Fruit fly (Drosophila melanogaster) whole organism, embryonic: ENCODE measurements around the gene ZnT77C.

Experiments used
- BEAF-32 ChIP-seq: fragments of 200-800 bp; sonication (Bioruptor generic); optimal IDR thresholded peaks from 3 replicates; lab custom pipeline; 2017; ENCODE audit warnings: missing biosample characterization, missing genetic modification characterization, mild to moderate bottlenecking, moderate library complexity, missing genetic modification reagents
- BtbVII ChIP-seq: fragments of 200-800 bp; sonication (Bioruptor generic); optimal IDR thresholded peaks from 3 replicates; lab custom pipeline; 2017; ENCODE audit warnings: missing biosample characterization, mild to moderate bottlenecking, missing genetic modification characterization
- CG1024 ChIP-seq: fragments of 200-800 bp; sonication (Bioruptor generic); IDR thresholded peaks from 2 replicates; pipeline ENCODE4 v1.3.6; 2022; ENCODE audit warnings: missing biosample characterization, missing genetic modification characterization
- CG10979 ChIP-seq: fragments of 200-800 bp; sonication (Bioruptor generic); optimal IDR thresholded peaks from 2 replicates; lab custom pipeline; 2018; ENCODE audit warnings: missing biosample characterization, mild to moderate bottlenecking, missing genetic modification characterization, moderate library complexity
- CG12155 ChIP-seq: fragments of 200-800 bp; sonication (Bioruptor generic); optimal IDR thresholded peaks from 3 replicates; lab custom pipeline; 2016; ENCODE audit warnings: missing biosample characterization, missing genetic modification characterization
- CG1233 ChIP-seq: fragments of 200-800 bp; sonication (Bioruptor generic); optimal IDR thresholded peaks from 4 replicates; lab custom pipeline; 2018; ENCODE audit warnings: missing biosample characterization, mild to moderate bottlenecking, missing genetic modification characterization
- CG14860 ChIP-seq: fragments of 200-800 bp; sonication (Bioruptor generic); IDR thresholded peaks from 3 replicates; pipeline ENCODE4 v1.3.6; 2022; ENCODE audit warnings: missing biosample characterization, missing genetic modification characterization; ENCODE audit not compliant: partially characterized antibody
- CG15514 ChIP-seq: fragments of 200-800 bp; sonication (Bioruptor generic); optimal IDR thresholded peaks from 3 replicates; lab custom pipeline; 2017; ENCODE audit warnings: missing biosample characterization, missing genetic modification characterization, mild to moderate bottlenecking, moderate library complexity, missing genetic modification reagents
- CG18476 ChIP-seq: fragments of 200-800 bp; sonication (Bioruptor generic); optimal IDR thresholded peaks from 2 replicates; lab custom pipeline; 2016; ENCODE audit warnings: missing biosample characterization, mild to moderate bottlenecking, missing genetic modification characterization
- CG18619 ChIP-seq: fragments of 200-800 bp; sonication (Bioruptor generic); optimal IDR thresholded peaks from 3 replicates; lab custom pipeline; 2017; ENCODE audit warnings: missing biosample characterization, mild to moderate bottlenecking, missing genetic modification characterization
- CG2129 ChIP-seq: fragments of 200-800 bp; sonication (Bioruptor generic); IDR thresholded peaks from 2 replicates; pipeline ENCODE4 v1.3.6; 2022; ENCODE audit warnings: missing biosample characterization, missing genetic modification characterization; ENCODE audit not compliant: partially characterized antibody
- CG32532 ChIP-seq: fragments of 200-800 bp; sonication (Bioruptor generic); IDR thresholded peaks from 2 replicates; pipeline ENCODE4 v1.3.6; 2022; ENCODE audit warnings: missing biosample characterization, missing genetic modification characterization
- CG32767 ChIP-seq: fragments of 200-800 bp; sonication (Bioruptor generic); IDR thresholded peaks from 2 replicates; pipeline ENCODE4 v1.3.6; 2022; ENCODE audit warnings: missing biosample characterization, missing genetic modification characterization
- CG4328 ChIP-seq: fragments of 200-800 bp; sonication (Bioruptor generic); optimal IDR thresholded peaks from 3 replicates; lab custom pipeline; 2017; ENCODE audit warnings: missing biosample characterization, missing genetic modification reagents, missing genetic modification characterization
- CG6683 ChIP-seq: fragments of 200-800 bp; sonication (Bioruptor generic); optimal IDR thresholded peaks from 2 replicates; lab custom pipeline; 2017; ENCODE audit warnings: missing biosample characterization, mild to moderate bottlenecking, missing genetic modification characterization, missing genetic modification reagents
- CG7271 ChIP-seq: fragments of 200-800 bp; sonication (Bioruptor generic); optimal IDR thresholded peaks from 2 replicates; lab custom pipeline; 2018; ENCODE audit warnings: missing biosample characterization, mild to moderate bottlenecking, missing genetic modification characterization, moderate library complexity
- CG7556 ChIP-seq: fragments of 200-800 bp; sonication (Bioruptor generic); optimal IDR thresholded peaks from 2 replicates; lab custom pipeline; 2017; ENCODE audit warnings: missing biosample characterization, mild to moderate bottlenecking, missing genetic modification characterization
- CG8388 ChIP-seq: fragments of 200-800 bp; sonication (Bioruptor generic); optimal IDR thresholded peaks from 2 replicates; lab custom pipeline; 2019; ENCODE audit warnings: missing biosample characterization, mild to moderate bottlenecking, missing genetic modification characterization, moderate library complexity
- CG8765 ChIP-seq: fragments of 200-800 bp; sonication (Bioruptor generic); IDR thresholded peaks from 2 replicates; pipeline ENCODE4 v1.3.6; 2022; ENCODE audit warnings: missing biosample characterization, missing genetic modification characterization
- Dll ChIP-seq: fragments of 200-800 bp; sonication (Bioruptor generic); IDR thresholded peaks from 4 replicates; pipeline ENCODE4 v1.3.6; 2022; ENCODE audit warnings: missing biosample characterization, missing genetic modification characterization; ENCODE audit not compliant: partially characterized antibody
- Fer2 ChIP-seq: fragments of 200-800 bp; sonication (Bioruptor generic); optimal IDR thresholded peaks from 2 replicates; lab custom pipeline; 2018; ENCODE audit warnings: missing biosample characterization, mild to moderate bottlenecking, missing genetic modification characterization, moderate library complexity
- HLHmδ ChIP-seq: fragments of 200-800 bp; sonication (Bioruptor generic); optimal IDR thresholded peaks from 2 replicates; lab custom pipeline; 2018; ENCODE audit warnings: missing biosample characterization, mild to moderate bottlenecking, missing genetic modification characterization, moderate library complexity
- Hr3 ChIP-seq: fragments of 200-800 bp; sonication (Bioruptor generic); optimal IDR thresholded peaks from 3 replicates; lab custom pipeline; 2016; ENCODE audit warnings: missing biosample characterization, missing genetic modification characterization
- Kr ChIP-seq: fragments of 200-800 bp; sonication (Bioruptor generic); optimal IDR thresholded peaks from 2 replicates; lab custom pipeline; 2017; ENCODE audit warnings: missing biosample characterization, mild to moderate bottlenecking, missing genetic modification characterization
- Mrtf ChIP-seq: fragments of 200-800 bp; sonication (Bioruptor generic); IDR thresholded peaks from 3 replicates; pipeline ENCODE4 v1.3.6; 2022; ENCODE audit warnings: missing biosample characterization, missing genetic modification characterization
- Oaz ChIP-seq: fragments of 200-800 bp; sonication (Bioruptor generic); IDR thresholded peaks from 2 replicates; pipeline ENCODE4 v1.3.6; 2022; ENCODE audit warnings: missing biosample characterization, missing genetic modification characterization
- Usf ChIP-seq: fragments of 200-800 bp; sonication (Bioruptor generic); optimal IDR thresholded peaks from 2 replicates; lab custom pipeline; 2017; ENCODE audit warnings: missing genotype, missing biosample characterization, missing genetic modification characterization
- YL-1 ChIP-seq: fragments of 200-800 bp; sonication (Bioruptor generic); optimal IDR thresholded peaks from 3 replicates; lab custom pipeline; 2017; ENCODE audit warnings: missing biosample characterization, mild to moderate bottlenecking, missing genetic modification characterization
- ap ChIP-seq: fragments of 200-800 bp; sonication (Bioruptor generic); IDR thresholded peaks from 2 replicates; pipeline ENCODE4 v1.3.6; 2022; ENCODE audit warnings: missing biosample characterization, missing genetic modification characterization
- cato ChIP-seq: fragments of 200-800 bp; sonication (Bioruptor generic); optimal IDR thresholded peaks from 2 replicates; lab custom pipeline; 2016; ENCODE audit warnings: missing biosample characterization, missing genetic modification characterization, borderline replicate concordance
- caup ChIP-seq: fragments of 200-800 bp; sonication (Bioruptor generic); optimal IDR thresholded peaks from 3 replicates; lab custom pipeline; 2017; ENCODE audit warnings: missing biosample characterization, mild to moderate bottlenecking, missing genetic modification characterization, moderate library complexity; ENCODE audit not compliant: severe bottlenecking
- chif ChIP-seq, 2 experiments: fragments of 200-800 bp; sonication (Bioruptor generic); optimal IDR thresholded peaks; 3 replicates each; lab custom pipeline; 2016; ENCODE audit warnings: missing biosample characterization in 2 of 2, missing genetic modification characterization in 2 of 2
- dan ChIP-seq: fragments of 200-800 bp; sonication (Bioruptor generic); IDR thresholded peaks from 2 replicates; pipeline ENCODE4 v1.3.6; 2022; ENCODE audit warnings: missing biosample characterization, missing genetic modification characterization
- dati ChIP-seq: fragments of 200-800 bp; sonication (Bioruptor generic); IDR thresholded peaks from 2 replicates; pipeline ENCODE4 v1.3.6; 2022; ENCODE audit warnings: missing biosample characterization, missing genetic modification characterization
- dimm ChIP-seq: fragments of 200-800 bp; sonication (Bioruptor generic); IDR thresholded peaks from 2 replicates; pipeline ENCODE4 v1.3.6; 2022; ENCODE audit warnings: missing biosample characterization, missing genetic modification characterization
- dysf ChIP-seq: fragments of 200-800 bp; sonication (Bioruptor generic); IDR thresholded peaks from 3 replicates; pipeline ENCODE4 v1.3.6; 2022; ENCODE audit warnings: missing biosample characterization, missing genetic modification characterization
- eve ChIP-seq, 2 experiments: fragments of >200 bp; optimal IDR thresholded peaks; 2 replicates each; lab custom pipeline; 2017; ENCODE audit warnings: missing biosample characterization in 2 of 2, missing genetic modification characterization in 2 of 2
- exex ChIP-seq: fragments of 200-800 bp; sonication (Bioruptor generic); optimal IDR thresholded peaks from 4 replicates; lab custom pipeline; 2018; ENCODE audit warnings: missing biosample characterization, mild to moderate bottlenecking, missing genetic modification characterization, moderate library complexity
- fd102C ChIP-seq: fragments of 200-800 bp; sonication (Bioruptor generic); optimal IDR thresholded peaks from 2 replicates; lab custom pipeline; 2018; ENCODE audit warnings: missing biosample characterization, mild to moderate bottlenecking, missing genetic modification characterization, moderate library complexity
- ftz-f1 ChIP-seq: fragments of 200-800 bp; sonication (Bioruptor generic); optimal IDR thresholded peaks from 2 replicates; lab custom pipeline; 2016; ENCODE audit warnings: missing biosample characterization, missing genetic modification characterization
- gsb-n ChIP-seq: fragments of 200-800 bp; sonication (Bioruptor generic); optimal IDR thresholded peaks from 3 replicates; lab custom pipeline; 2018; ENCODE audit warnings: missing biosample characterization, mild to moderate bottlenecking, missing genetic modification characterization
- her ChIP-seq: fragments of 200-800 bp; sonication (Bioruptor generic); optimal IDR thresholded peaks from 2 replicates; lab custom pipeline; 2016; ENCODE audit warnings: missing biosample characterization, missing genetic modification characterization
- oc ChIP-seq: fragments of 200-800 bp; sonication (Bioruptor generic); optimal IDR thresholded peaks from 2 replicates; lab custom pipeline; 2018; ENCODE audit warnings: missing biosample characterization, mild to moderate bottlenecking, missing genetic modification characterization, moderate library complexity
- sc ChIP-seq, 3 experiments: fragments of >200 bp in 2 of 3; fragments of 200-800 bp in 1 of 3; sonication (Bioruptor generic) in 1 of 3; optimal IDR thresholded peaks; 2 replicates in 2 of 3; 3 replicates in 1 of 3; lab custom pipeline; 2017; ENCODE audit warnings: mild to moderate bottlenecking in 1 of 3, missing biosample characterization in 1 of 3, missing genetic modification characterization in 1 of 3, missing genetic modification reagents in 1 of 3
- sens-2 ChIP-seq: fragments of 200-800 bp; sonication (Bioruptor generic); IDR thresholded peaks from 2 replicates; pipeline ENCODE4 v1.3.6; 2022; ENCODE audit warnings: missing biosample characterization, missing genetic modification characterization
- sim ChIP-seq: fragments of 200-800 bp; sonication (Bioruptor generic); IDR thresholded peaks from 2 replicates; pipeline ENCODE4 v1.3.6; 2022; ENCODE audit warnings: missing biosample characterization, missing genetic modification characterization
- sisA ChIP-seq: fragments of 200-800 bp; sonication (Bioruptor generic); IDR thresholded peaks from 2 replicates; pipeline ENCODE4 v1.3.6; 2022; ENCODE audit warnings: missing biosample characterization, missing genetic modification characterization
- slbo ChIP-seq: fragments of 200-800 bp; sonication (Bioruptor generic); IDR thresholded peaks from 2 replicates; pipeline ENCODE4 v1.3.6; 2022; ENCODE audit warnings: missing biosample characterization, missing genetic modification characterization
- vvl ChIP-seq: fragments of 200-800 bp; sonication (Bioruptor generic); IDR thresholded peaks from 2 replicates; pipeline ENCODE4 v1.3.6; 2022; ENCODE audit warnings: missing biosample characterization, missing genetic modification characterization

Gene ZnT77C

DNA sequence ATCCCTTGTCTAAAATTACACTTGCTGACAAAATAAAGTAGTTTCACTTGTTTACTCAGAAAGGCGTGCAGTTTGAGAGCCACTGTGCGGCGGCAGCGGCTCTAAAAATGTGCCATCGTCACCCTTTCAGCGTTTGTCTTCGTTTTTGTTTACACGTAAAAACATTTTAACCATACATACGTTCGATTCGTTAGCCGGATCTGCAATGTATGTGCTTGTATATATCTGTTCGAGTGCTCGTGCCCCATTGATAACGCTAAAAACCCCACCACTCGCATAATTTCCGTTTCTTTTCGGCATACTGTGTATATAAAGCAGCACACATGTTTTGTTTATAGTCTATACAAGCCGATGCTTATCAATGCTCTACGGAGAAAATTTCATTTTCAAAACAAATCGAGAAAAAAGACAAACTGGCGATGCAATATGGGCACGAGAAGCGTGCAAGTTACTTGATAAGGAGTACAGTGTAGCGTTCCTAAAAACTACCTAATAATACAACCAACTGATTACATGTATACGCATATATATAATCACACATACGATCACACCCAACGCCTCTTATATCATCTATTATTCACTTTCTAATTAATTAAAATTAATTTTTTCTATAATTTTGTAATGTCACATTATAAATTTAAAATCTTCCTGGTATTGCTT, 21.9 kb upstream of the ZnT77C start (continued):
- TF ChIP-seq CG7556 (GFP tag; lab: Kevin White, UChicago) = peak; percentile 66
- TF ChIP-seq Hr3 = no peak
- no peak for TF ChIP-seq CG18619 (GFP tag; lab: Kevin White, UChicago)
- TF ChIP-seq chif (GFP tag; optimal IDR thresholded peaks at IDR 0.05; lab: Kevin White, UChicago) = no peak
- no peak for TF ChIP-seq sc (optimal IDR thresholded peaks at IDR 0.05; lab: Kevin White, UChicago)
- TF ChIP-seq sc (GFP tag; optimal IDR thresholded peaks at IDR 0.05; lab: Kevin White, UChicago) = peak; percentile 23
- no peak for TF ChIP-seq cato
- no peak for TF ChIP-seq CG14860
- no peak for TF ChIP-seq fd102C (GFP tag; lab: Kevin White, UChicago)
- TF ChIP-seq BtbVII (GFP tag; lab: Kevin White, UChicago) = peak; percentile 31
- peak; percentile 16 for TF ChIP-seq CG15514 (GFP tag; lab: Kevin White, UChicago)
- no peak for TF ChIP-seq CG32767 (GFP tag; lab: Robert Waterston, UW)
- TF ChIP-seq slbo = peak; percentile 32; the same call in 1 of the 2 replicates
- peak; percentile 56 for TF ChIP-seq CG1233 (GFP tag; lab: Kevin White, UChicago)
- peak; percentile 92 for TF ChIP-seq her (GFP tag; lab: Kevin White, UChicago)
- TF ChIP-seq CG6683 (GFP tag; lab: Kevin White, UChicago) = no peak
- no peak for TF ChIP-seq sim
- TF ChIP-seq gsb-n (tag; lab: Kevin White, UChicago) = peak; percentile 38
- TF ChIP-seq CG4328 (GFP tag; lab: Kevin White, UChicago) = no peak
- peak; percentile 65; the same call in 2 of the 3 replicates for TF ChIP-seq dysf
- TF ChIP-seq oc (tag; lab: Kevin White, UChicago) = no peak
- TF ChIP-seq CG1024 (GFP tag; lab: Robert Waterston, UW) = no peak
- peak; percentile 91 for TF ChIP-seq Kr
- no peak for TF ChIP-seq sens-2 (GFP tag; lab: Robert Waterston, UW)
- no peak for TF ChIP-seq CG18476 (GFP tag; lab: Kevin White, UChicago)
- peak; percentile 27 for TF ChIP-seq YL-1 (GFP tag; lab: Kevin White, UChicago)
- TF ChIP-seq vvl = peak; percentile 19; the same call in 1 of the 2 replicates
- peak; percentile 7; the same call in 1 of the 3 replicates for TF ChIP-seq Mrtf (GFP tag; lab: Robert Waterston, UW)
- TF ChIP-seq HLHmδ (GFP tag; lab: Kevin White, UChicago) = no peak
- peak; percentile 38; the same call in 1 of the 2 replicates for TF ChIP-seq sisA
- peak; percentile 39 for TF ChIP-seq CG12155 (GFP tag; lab: Kevin White, UChicago)
- no peak for TF ChIP-seq dan
- no peak for TF ChIP-seq ftz-f1
- no peak for TF ChIP-seq dimm (GFP tag; lab: Robert Waterston, UW)
- peak; percentile 4 for TF ChIP-seq caup (GFP tag; lab: Kevin White, UChicago)
- peak; percentile 66 for TF ChIP-seq CG8388 (GFP tag; lab: Kevin White, UChicago)
- peak; percentile 29 for TF ChIP-seq exex (tag; lab: Kevin White, UChicago)
- TF ChIP-seq ap = no peak
- no peak; the same call in 1 of the 2 replicates for TF ChIP-seq CG32532 (GFP tag; lab: Robert Waterston, UW)
- TF ChIP-seq CG2129 (GFP tag; lab: Robert Waterston, UW) = no peak
- no peak for TF ChIP-seq Oaz (GFP tag; lab: Robert Waterston, UW)
- TF ChIP-seq Fer2 (tag; lab: Kevin White, UChicago) = no peak
- TF ChIP-seq dati (GFP tag; lab: Robert Waterston, UW) = no peak
- no peak for TF ChIP-seq CG8765 (GFP tag; lab: Robert Waterston, UW)
- TF ChIP-seq CG7271 (tag; lab: Kevin White, UChicago) = no peak
- TF ChIP-seq Dll = no peak
- peak; percentile 59 for TF ChIP-seq CG10979 (tag; lab: Kevin White, UChicago)
- TF ChIP-seq BEAF-32 = no peak
- peak in 1 of 2 experiments; percentile 72 for TF ChIP-seq eve (GFP tag; optimal IDR thresholded peaks at IDR 0.05; lab: Kevin White, UChicago)
- TF ChIP-seq Usf (GFP tag; lab: Kevin White, UChicago) = peak; percentile 15
